Worm (Caenorhabditis elegans) whole organism, L3 larva: ENCODE measurements around the gene str-44.

Experiments
- R02D3.7 ChIP-seq: fragments of 150-350 bp; optimal IDR thresholded peaks from 2 replicates; lab custom pipeline; 2014; ENCODE audit warnings: missing biosample characterization, missing genetic modification characterization
- ZK546.5 ChIP-seq: sonication (generic microtip); optimal IDR thresholded peaks from 2 replicates; lab custom pipeline; 2017; ENCODE audit warnings: missing biosample characterization, missing genetic modification characterization
- aly-2 ChIP-seq: fragments of 150-350 bp; optimal IDR thresholded peaks from 2 replicates; lab custom pipeline; 2014; ENCODE audit warnings: missing biosample characterization, missing genetic modification characterization
- ama-1 ChIP-seq: fragments of 150-350 bp; optimal IDR thresholded peaks from 2 replicates; lab custom pipeline; 2018
- ceh-16 ChIP-seq: sonication (generic microtip); optimal IDR thresholded peaks from 2 replicates; lab custom pipeline; 2017; ENCODE audit warnings: missing biosample characterization, missing genetic modification characterization
- ceh-28 ChIP-seq: fragments of 150-350 bp; optimal IDR thresholded peaks from 2 replicates; lab custom pipeline; 2014; ENCODE audit warnings: missing biosample characterization, missing genetic modification reagents, missing genetic modification characterization
- ceh-9 ChIP-seq: sonication (generic microtip); optimal IDR thresholded peaks from 2 replicates; lab custom pipeline; 2018; ENCODE audit warnings: missing biosample characterization, missing genetic modification characterization
- daf-12 ChIP-seq: fragments of 150-350 bp; optimal IDR thresholded peaks from 2 replicates; lab custom pipeline; 2014; ENCODE audit warnings: missing biosample characterization, missing genetic modification reagents, missing genetic modification characterization
- egl-5 ChIP-seq: fragments of 150-350 bp; optimal IDR thresholded peaks from 2 replicates; lab custom pipeline; 2017; ENCODE audit warnings: missing biosample characterization, missing genetic modification reagents, missing genetic modification characterization, inconsistent platforms
- elt-1 ChIP-seq: fragments of 150-350 bp; optimal IDR thresholded peaks from 2 replicates; lab custom pipeline; 2014; ENCODE audit warnings: missing biosample characterization, missing genetic modification characterization
- elt-2 ChIP-seq: sonication (generic microtip); optimal IDR thresholded peaks from 2 replicates; lab custom pipeline; 2016; ENCODE audit warnings: missing genetic modification reagents, mild to moderate bottlenecking, missing genetic modification characterization, missing compliant biosample characterization
- elt-3 ChIP-seq, 3 experiments: fragments of 150-350 bp in 1 of 3; sonication (generic microtip) in 2 of 3; optimal IDR thresholded peaks; 2 replicates in 2 of 3; 4 replicates in 1 of 3; lab custom pipeline; 2014 to 2017; ENCODE audit warnings: missing biosample characterization in 3 of 3, missing genetic modification characterization in 3 of 3
- fos-1 ChIP-seq: fragments of 150-350 bp; optimal IDR thresholded peaks from 2 replicates; lab custom pipeline; 2014; ENCODE audit warnings: missing biosample characterization, missing genetic modification characterization
- hmg-11 ChIP-seq: sonication (generic microtip); optimal IDR thresholded peaks from 2 replicates; lab custom pipeline; 2016; ENCODE audit warnings: missing genetic modification characterization, missing compliant biosample characterization
- jun-1 ChIP-seq: fragments of 150-350 bp; optimal IDR thresholded peaks from 2 replicates; lab custom pipeline; 2014; ENCODE audit warnings: missing biosample characterization, missing genetic modification reagents, missing genetic modification characterization
- lin-15B ChIP-seq: fragments of 150-350 bp; optimal IDR thresholded peaks from 2 replicates; lab custom pipeline; 2014; ENCODE audit warnings: missing biosample characterization, missing genetic modification characterization
- lin-39 ChIP-seq: fragments of 150-350 bp; optimal IDR thresholded peaks from 2 replicates; lab custom pipeline; 2018; ENCODE audit warnings: missing biosample characterization, missing genetic modification reagents, missing genetic modification characterization
- mdl-1 ChIP-seq: fragments of 150-350 bp; optimal IDR thresholded peaks from 2 replicates; lab custom pipeline; 2014; ENCODE audit warnings: missing biosample characterization, missing genetic modification characterization
- mml-1 ChIP-seq: fragments of 150-350 bp; sonication (generic microtip); optimal IDR thresholded peaks from 3 replicates; lab custom pipeline; 2014; ENCODE audit warnings: missing biosample characterization, missing genetic modification characterization
- nfya-1 ChIP-seq: sonication (generic microtip); optimal IDR thresholded peaks from 2 replicates; lab custom pipeline; 2017; ENCODE audit warnings: missing genetic modification characterization, mild to moderate bottlenecking, missing compliant biosample characterization, antibody characterized with exemption, moderate library complexity; ENCODE audit not compliant: insufficient read depth
- nhr-11 ChIP-seq: fragments of 150-350 bp; optimal IDR thresholded peaks from 2 replicates; lab custom pipeline; 2014; ENCODE audit warnings: missing biosample characterization, missing genetic modification characterization
- nhr-237 ChIP-seq: fragments of 150-350 bp; optimal IDR thresholded peaks from 2 replicates; lab custom pipeline; 2014; ENCODE audit warnings: missing biosample characterization, missing genetic modification characterization
- nhr-25 ChIP-seq: sonication (generic microtip); optimal IDR thresholded peaks from 2 replicates; lab custom pipeline; 2017; ENCODE audit warnings: missing biosample characterization, missing genetic modification characterization
- nhr-28 ChIP-seq: fragments of 150-350 bp; optimal IDR thresholded peaks from 2 replicates; lab custom pipeline; 2014; ENCODE audit warnings: missing biosample characterization, missing genetic modification characterization
- nhr-67 ChIP-seq: fragments of 150-350 bp; optimal IDR thresholded peaks from 2 replicates; lab custom pipeline; 2014; ENCODE audit warnings: missing biosample characterization, missing genetic modification characterization
- nhr-76 ChIP-seq: fragments of 150-350 bp; sonication (generic microtip); optimal IDR thresholded peaks from 5 replicates; lab custom pipeline; 2014; ENCODE audit warnings: missing biosample characterization, missing genetic modification characterization
- nhr-77 ChIP-seq: fragments of 150-350 bp; optimal IDR thresholded peaks from 2 replicates; lab custom pipeline; 2014; ENCODE audit warnings: missing biosample characterization, missing genetic modification characterization
- pha-4 ChIP-seq: fragments of 150-350 bp; optimal IDR thresholded peaks from 2 replicates; lab custom pipeline; 2014; ENCODE audit warnings: missing biosample characterization, missing genetic modification reagents, missing genetic modification characterization
- pqm-1 ChIP-seq: fragments of 150-350 bp; optimal IDR thresholded peaks from 2 replicates; lab custom pipeline; 2017; ENCODE audit warnings: missing biosample characterization, missing genetic modification characterization, inconsistent platforms
- sea-2 ChIP-seq: fragments of 150-350 bp; sonication (generic microtip); optimal IDR thresholded peaks from 4 replicates; lab custom pipeline; 2014; ENCODE audit warnings: missing biosample characterization, missing genetic modification reagents, missing genetic modification characterization
- skn-1 ChIP-seq: fragments of 150-350 bp; optimal IDR thresholded peaks from 2 replicates; lab custom pipeline; 2014; ENCODE audit warnings: missing biosample characterization, missing genetic modification characterization
- snpc-4 ChIP-seq: fragments of 150-350 bp; optimal IDR thresholded peaks from 2 replicates; lab custom pipeline; 2014; ENCODE audit warnings: missing biosample characterization, missing genetic modification characterization
- tbx-2 ChIP-seq: sonication (generic microtip); optimal IDR thresholded peaks from 2 replicates; lab custom pipeline; 2016; ENCODE audit warnings: mild to moderate bottlenecking, missing genetic modification characterization, missing compliant biosample characterization
- unc-39 ChIP-seq: sonication (generic microtip); optimal IDR thresholded peaks from 4 replicates; lab custom pipeline; 2017; ENCODE audit warnings: missing biosample characterization, missing genetic modification characterization
- unc-62 ChIP-seq: fragments of 150-350 bp; sonication (generic microtip); optimal IDR thresholded peaks from 4 replicates; lab custom pipeline; 2014; ENCODE audit warnings: missing biosample characterization, missing genetic modification reagents, missing genetic modification characterization
- zag-1 ChIP-seq: fragments of 150-350 bp; optimal IDR thresholded peaks from 2 replicates; lab custom pipeline; 2014; ENCODE audit warnings: missing biosample characterization, missing genetic modification characterization
- ztf-11 ChIP-seq: fragments of 150-350 bp; optimal IDR thresholded peaks from 2 replicates; lab custom pipeline; 2014; ENCODE audit warnings: missing biosample characterization, missing genetic modification characterization
- ztf-4 ChIP-seq: fragments of 150-350 bp; optimal IDR thresholded peaks from 2 replicates; lab custom pipeline; 2014; ENCODE audit warnings: missing biosample characterization, missing genetic modification characterization

str-44 gene

ce11 chrIV:7203696-7204095 is 26.7 kb downstream of the str-44 start, which contains the start of gene R13A1.3:
Gene R13A1.3 (plus strand): TSS chrIV:7203996.
- TF ChIP-seq unc-39 (tag; lab: Kevin White, UChicago): no peak
- no peak for TF ChIP-seq ceh-28
- no peak for TF ChIP-seq zag-1 (tag; lab: Kevin White, UChicago)
- TF ChIP-seq nhr-67 (tag; lab: Kevin White, UChicago): no peak
- no peak for TF ChIP-seq fos-1
- TF ChIP-seq ztf-4: no peak
- TF ChIP-seq R02D3.7: no peak
- TF ChIP-seq lin-15B (tag; lab: Kevin White, UChicago): no peak
- no peak for TF ChIP-seq elt-2 (tag; lab: Kevin White, UChicago)
- TF ChIP-seq ceh-9 (tag; lab: Kevin White, UChicago): no peak
- TF ChIP-seq nfya-1 (tag; lab: Kevin White, UChicago): no peak
- no peak for TF ChIP-seq pqm-1 (tag; lab: Kevin White, UChicago)
- no peak for TF ChIP-seq egl-5 (tag; lab: Kevin White, UChicago)
- TF ChIP-seq nhr-28 (tag; lab: Kevin White, UChicago): no peak
- no peak for TF ChIP-seq nhr-76 (tag; lab: Kevin White, UChicago)
- no peak for TF ChIP-seq skn-1 (tag; lab: Kevin White, UChicago)
- TF ChIP-seq, all 47 proteins: peak for 0

ce11 chrIV:7205969-7206368 is 29.0 kb downstream of the str-44 start, which contains the start of gene kcc-1:
Gene kcc-1 (plus strand): TSS chrIV:7206269.
- TF ChIP-seq nhr-67 (tag; lab: Kevin White, UChicago) (no peak), elt-3 (tag; optimal IDR thresholded peaks at IDR 0.05; lab: Kevin White, UChicago) (no peak), ZK546.5 (tag; lab: Kevin White, UChicago) (no peak), elt-2 (tag; lab: Kevin White, UChicago) (no peak), ceh-16 (no peak), R02D3.7 (no peak), elt-1 (tag; lab: Kevin White, UChicago) (no peak), lin-39 (tag; lab: Kevin White, UChicago) (no peak), sea-2 (GFP tag; lab: Kevin White, UChicago) (no peak), hmg-11 (tag; lab: Kevin White, UChicago) (no peak), jun-1 (no peak), tbx-2 (tag; lab: Kevin White, UChicago) (no peak), pha-4 (no peak), nhr-11 (no peak), ztf-4 (no peak), nhr-237 (tag; lab: Kevin White, UChicago) (no peak)

- TF ChIP-seq unc-62: no peak
- TF ChIP-seq sea-2 (GFP tag; lab: Kevin White, UChicago): no peak
- TF ChIP-seq hmg-11 (tag; lab: Kevin White, UChicago): no peak
- no peak for TF ChIP-seq ama-1 (lab: Kevin White, UChicago)
- TF ChIP-seq nfya-1 (tag; lab: Kevin White, UChicago): no peak
- TF ChIP-seq nhr-28 (tag; lab: Kevin White, UChicago): no peak
- no peak for TF ChIP-seq ceh-9 (tag; lab: Kevin White, UChicago)
- TF ChIP-seq unc-39 (tag; lab: Kevin White, UChicago): no peak
- TF ChIP-seq elt-3 (tag; optimal IDR thresholded peaks at IDR 0.05; lab: Kevin White, UChicago): no peak
- no peak for TF ChIP-seq tbx-2 (tag; lab: Kevin White, UChicago)
- TF ChIP-seq nhr-237 (tag; lab: Kevin White, UChicago): no peak
- no peak for TF ChIP-seq pha-4
- no peak for TF ChIP-seq nhr-11
- TF ChIP-seq snpc-4 (tag; lab: Kevin White, UChicago): no peak
- no peak for TF ChIP-seq R02D3.7
- TF ChIP-seq mdl-1: no peak
- no peak for TF ChIP-seq ztf-4
These were observed 32.0 kb downstream of the str-44 start for ce11 chrIV:7208961-7209360.

- TF ChIP-seq jun-1 (no peak), aly-2 (tag; lab: Kevin White, UChicago) (no peak), elt-2 (tag; lab: Kevin White, UChicago) (no peak), ceh-28 (no peak), snpc-4 (tag; lab: Kevin White, UChicago) (no peak), tbx-2 (tag; lab: Kevin White, UChicago) (no peak), ztf-11 (no peak), egl-5 (tag; lab: Kevin White, UChicago) (no peak), nhr-25 (tag; lab: Kevin White, UChicago) (no peak), daf-12 (tag; lab: Kevin White, UChicago) (no peak), skn-1 (tag; lab: Kevin White, UChicago) (no peak), nhr-77 (tag; lab: Kevin White, UChicago) (no peak), lin-15B (tag; lab: Kevin White, UChicago) (no peak), mml-1 (tag; lab: Kevin White, UChicago) (no peak), unc-39 (tag; lab: Kevin White, UChicago) (no peak)
These were observed 34.3 kb downstream of the str-44 start for ce11 chrIV:7211313-7211712.
